Worm (Caenorhabditis elegans) whole organism, L4 larva: ENCODE measurements around the gene Y57A10A.27.

ENCODE experiments used
- F26F4.8 ChIP-seq: fragments of 200-800 bp; sonication (Bioruptor generic); conservative IDR thresholded peaks from 2 replicates; pipeline ENCODE4 v1.3.6; 2022; ENCODE audit warnings: missing genetic modification characterization, missing compliant biosample characterization
- F37D6.2 ChIP-seq: sonication (generic microtip); optimal IDR thresholded peaks from 2 replicates; lab custom pipeline; 2016; ENCODE audit warnings: mild to moderate bottlenecking, missing genetic modification characterization, missing compliant biosample characterization
- F44E2.7 ChIP-seq: fragments of 200-800 bp; sonication (Bioruptor generic); IDR thresholded peaks from 2 replicates; pipeline ENCODE4 v2.1.2; 2022; ENCODE audit warnings: missing genetic modification characterization, missing compliant biosample characterization
- R02D3.7 ChIP-seq: fragments of 150-350 bp; sonication (generic microtip); optimal IDR thresholded peaks from 3 replicates; lab custom pipeline; 2014; ENCODE audit warnings: missing biosample characterization, missing genetic modification characterization
- Y5F2A.4 ChIP-seq: fragments of 200-800 bp; sonication (Bioruptor generic); optimal IDR thresholded peaks from 2 replicates; lab custom pipeline; 2018; ENCODE audit warnings: mild to moderate bottlenecking, missing genetic modification characterization, missing compliant biosample characterization
- Y75B8A.6 ChIP-seq: fragments of 200-800 bp; sonication (Bioruptor generic); IDR thresholded peaks from 2 replicates; pipeline ENCODE4 v1.3.6; 2022; ENCODE audit warnings: missing genetic modification reagents, missing genetic modification characterization, missing compliant biosample characterization
- ZK546.5 ChIP-seq, 2 experiments: sonication (generic microtip); optimal IDR thresholded peaks; 2 replicates each; lab custom pipeline; 2017; ENCODE audit warnings: missing biosample characterization in 2 of 2, missing genetic modification characterization in 2 of 2
- aha-1 ChIP-seq: fragments of 150-350 bp; peaks from one replicate; lab custom pipeline; 2014; ENCODE audit warnings: missing biosample characterization, missing genetic modification characterization
- ama-1 ChIP-seq: fragments of 150-350 bp; optimal IDR thresholded peaks from 2 replicates; lab custom pipeline; 2014; ENCODE audit warnings: inconsistent platforms, mixed read lengths
- arid-1 ChIP-seq: fragments of 200-800 bp; sonication (Bioruptor generic); conservative IDR thresholded peaks from 2 replicates; pipeline ENCODE4 v1.3.6; 2022; ENCODE audit warnings: missing genetic modification reagents, missing genetic modification characterization, missing compliant biosample characterization
- attf-4 ChIP-seq: sonication (generic microtip); optimal IDR thresholded peaks from 3 replicates; lab custom pipeline; 2017; ENCODE audit warnings: missing biosample characterization, missing genetic modification characterization
- ceh-20 ChIP-seq: fragments of 200-800 bp; sonication (Bioruptor generic); IDR thresholded peaks from 2 replicates; pipeline ENCODE4 v1.3.6; 2022; ENCODE audit warnings: missing genetic modification reagents, missing genetic modification characterization, missing compliant biosample characterization
- ceh-28 ChIP-seq: fragments of 150-350 bp; optimal IDR thresholded peaks from 2 replicates; lab custom pipeline; 2014; ENCODE audit warnings: missing biosample characterization, missing genetic modification reagents, missing genetic modification characterization
- ceh-62 ChIP-seq: sonication (generic microtip); optimal IDR thresholded peaks from 2 replicates; lab custom pipeline; 2017; ENCODE audit warnings: missing biosample characterization, missing genetic modification characterization
- ces-1 ChIP-seq: fragments of 150-350 bp; sonication (generic microtip); optimal IDR thresholded peaks from 4 replicates; lab custom pipeline; 2014; ENCODE audit warnings: missing biosample characterization, missing genetic modification reagents, missing genetic modification characterization
- daf-16 ChIP-seq, 3 experiments: sonication (generic microtip); optimal IDR thresholded peaks; 2 replicates each; lab custom pipeline; 2016 to 2017; ENCODE audit warnings: missing genetic modification characterization in 3 of 3, missing genetic modification reagents in 3 of 3, mild to moderate bottlenecking in 2 of 3, missing compliant biosample characterization in 2 of 3, missing biosample characterization in 1 of 3, moderate library complexity in 1 of 3
- daf-19 ChIP-seq: fragments of 200-800 bp; sonication (Bioruptor generic); conservative IDR thresholded peaks from 2 replicates; pipeline ENCODE4 v1.3.6; 2022; ENCODE audit warnings: missing genetic modification characterization, missing compliant biosample characterization
- dmd-8 ChIP-seq: fragments of 200-800 bp; sonication (Bioruptor generic); IDR thresholded peaks from 2 replicates; pipeline ENCODE4 v1.3.6; 2022; ENCODE audit warnings: missing genetic modification characterization, missing compliant biosample characterization
- dmd-9 ChIP-seq: fragments of 200-800 bp; sonication (Bioruptor generic); IDR thresholded peaks from 2 replicates; pipeline ENCODE4 v1.3.6; 2022; ENCODE audit warnings: missing genetic modification reagents, missing genetic modification characterization, missing compliant biosample characterization
- dpl-1 ChIP-seq: fragments of 150-350 bp; optimal IDR thresholded peaks from 2 replicates; lab custom pipeline; 2014; ENCODE audit warnings: missing biosample characterization, missing genetic modification reagents, missing genetic modification characterization
- egl-43 ChIP-seq: fragments of 200-800 bp; sonication (Bioruptor generic); IDR thresholded peaks from 2 replicates; pipeline ENCODE4 v1.3.6; 2022; ENCODE audit warnings: missing genetic modification reagents, missing genetic modification characterization, missing compliant biosample characterization
- fkh-10 ChIP-seq: fragments of 150-350 bp; optimal IDR thresholded peaks from 2 replicates; lab custom pipeline; 2014; ENCODE audit warnings: missing biosample characterization, missing genetic modification reagents, missing genetic modification characterization
- fos-1 ChIP-seq: fragments of 150-350 bp; optimal IDR thresholded peaks from 2 replicates; lab custom pipeline; 2014; ENCODE audit warnings: missing biosample characterization, missing genetic modification characterization
- hif-1 ChIP-seq, 2 experiments: sonication (generic microtip); optimal IDR thresholded peaks; 2 replicates each; lab custom pipeline; 2016 to 2017; ENCODE audit warnings: missing compliant biosample characterization in 2 of 2, missing genetic modification characterization in 2 of 2, missing genetic modification reagents in 2 of 2, missing genotype in 2 of 2, mild to moderate bottlenecking in 1 of 2
- hlh-30 ChIP-seq: sonication (generic microtip); optimal IDR thresholded peaks from 2 replicates; lab custom pipeline; 2017; ENCODE audit warnings: antibody characterized with exemption, mild to moderate bottlenecking, missing genetic modification characterization, missing compliant biosample characterization; ENCODE audit not compliant: insufficient read depth
- lim-7 ChIP-seq: fragments of 200-800 bp; sonication (Bioruptor generic); IDR thresholded peaks from 2 replicates; pipeline ENCODE4 v1.3.6; 2022; ENCODE audit warnings: missing genetic modification characterization, missing compliant biosample characterization
- lin-15B ChIP-seq: fragments of 150-350 bp; sonication (generic microtip); optimal IDR thresholded peaks from 3 replicates; lab custom pipeline; 2014; ENCODE audit warnings: missing biosample characterization, missing genetic modification characterization
- lin-39 ChIP-seq: fragments of 150-350 bp; optimal IDR thresholded peaks from 2 replicates; lab custom pipeline; 2014; ENCODE audit warnings: missing biosample characterization, missing genetic modification reagents, missing genetic modification characterization
- lir-3 ChIP-seq: sonication (generic microtip); optimal IDR thresholded peaks from 2 replicates; lab custom pipeline; 2016; ENCODE audit warnings: mild to moderate bottlenecking, missing genetic modification characterization, missing compliant biosample characterization
- lsy-2 ChIP-seq, 2 experiments: fragments of 150-350 bp in 1 of 2; sonication (generic microtip) in 1 of 2; optimal IDR thresholded peaks; 2 replicates each; lab custom pipeline; 2014 to 2017; ENCODE audit warnings: missing biosample characterization in 2 of 2, missing genetic modification characterization in 2 of 2
- mdt-29 ChIP-seq: fragments of 200-800 bp; sonication (Bioruptor generic); IDR thresholded peaks from 2 replicates; pipeline ENCODE4 v1.3.6; 2022; ENCODE audit warnings: missing genetic modification reagents, missing genetic modification characterization, missing compliant biosample characterization
- mep-1 ChIP-seq: fragments of 150-350 bp; sonication (generic microtip); optimal IDR thresholded peaks from 3 replicates; lab custom pipeline; 2014; ENCODE audit warnings: missing biosample characterization, missing genetic modification characterization
- nhr-10 ChIP-seq: fragments of 150-350 bp; optimal IDR thresholded peaks from 2 replicates; lab custom pipeline; 2014; ENCODE audit warnings: missing biosample characterization, missing genetic modification characterization
- nhr-102 ChIP-seq: sonication (generic microtip); optimal IDR thresholded peaks from 2 replicates; lab custom pipeline; 2016; ENCODE audit warnings: mild to moderate bottlenecking, missing genetic modification characterization, moderate library complexity, missing compliant biosample characterization
- nhr-11 ChIP-seq: fragments of 150-350 bp; optimal IDR thresholded peaks from 2 replicates; lab custom pipeline; 2014; ENCODE audit warnings: missing biosample characterization, missing genetic modification characterization
- nhr-48 ChIP-seq: sonication (generic microtip); optimal IDR thresholded peaks from 2 replicates; lab custom pipeline; 2016; ENCODE audit warnings: mild to moderate bottlenecking, missing genetic modification characterization, missing compliant biosample characterization
- nhr-6 ChIP-seq: fragments of 150-350 bp; optimal IDR thresholded peaks from 2 replicates; lab custom pipeline; 2014; ENCODE audit warnings: missing biosample characterization, missing genetic modification characterization
- pha-4 ChIP-seq, 2 experiments: fragments of 150-350 bp in 1 of 2; fragments of 200-800 bp in 1 of 2; sonication (Bioruptor generic) in 1 of 2; IDR thresholded peaks in 1 of 2; optimal IDR thresholded peaks in 1 of 2; 2 replicates each; pipeline versions ENCODE4 v1.3.6 to Lab custom; 2014 to 2022; ENCODE audit warnings: missing genetic modification characterization in 2 of 2, missing genetic modification reagents in 2 of 2, missing biosample characterization in 1 of 2, missing compliant biosample characterization in 1 of 2
- pqm-1 ChIP-seq: sonication (generic microtip); optimal IDR thresholded peaks from 2 replicates; lab custom pipeline; 2017; ENCODE audit warnings: missing biosample characterization, missing genetic modification characterization
- rbr-2 ChIP-seq: sonication (generic microtip); optimal IDR thresholded peaks from 2 replicates; lab custom pipeline; 2016; ENCODE audit warnings: missing genotype, missing genetic modification characterization, missing compliant biosample characterization
- sdz-12 ChIP-seq: fragments of 200-800 bp; sonication (Bioruptor generic); optimal IDR thresholded peaks from 2 replicates; lab custom pipeline; 2018; ENCODE audit warnings: mild to moderate bottlenecking, missing genetic modification characterization, missing compliant biosample characterization
- set-16 ChIP-seq: fragments of 200-800 bp; sonication (Bioruptor generic); IDR thresholded peaks from 2 replicates; pipeline ENCODE4 v1.3.6; 2022; ENCODE audit warnings: missing genetic modification reagents, missing genetic modification characterization, missing compliant biosample characterization
- snpc-1.2 ChIP-seq: fragments of 200-800 bp; sonication (Bioruptor generic); IDR thresholded peaks from 2 replicates; pipeline ENCODE4 v1.3.6; 2022; ENCODE audit warnings: missing genetic modification reagents, missing genetic modification characterization, missing compliant biosample characterization
- spr-1 ChIP-seq: sonication (generic microtip); optimal IDR thresholded peaks from 2 replicates; lab custom pipeline; 2016; ENCODE audit warnings: mild to moderate bottlenecking, missing genetic modification characterization, missing compliant biosample characterization
- tag-97 ChIP-seq: fragments of 200-800 bp; sonication (Bioruptor generic); IDR thresholded peaks from 2 replicates; pipeline ENCODE4 v1.3.6; 2022; ENCODE audit warnings: missing genetic modification characterization, missing compliant biosample characterization
- unc-39 ChIP-seq: sonication (generic microtip); optimal IDR thresholded peaks from 2 replicates; lab custom pipeline; 2017; ENCODE audit warnings: missing biosample characterization, missing genetic modification characterization
- vab-7 ChIP-seq: fragments of 200-800 bp; sonication (Bioruptor generic); IDR thresholded peaks from 2 replicates; pipeline ENCODE4 v1.3.6; 2022; ENCODE audit warnings: missing genetic modification reagents, missing genetic modification characterization, missing compliant biosample characterization
- zag-1 ChIP-seq: fragments of 150-350 bp; optimal IDR thresholded peaks from 2 replicates; lab custom pipeline; 2014; ENCODE audit warnings: missing biosample characterization, missing genetic modification characterization
- zfp-2 ChIP-seq: sonication (generic microtip); optimal IDR thresholded peaks from 2 replicates; lab custom pipeline; 2016; ENCODE audit warnings: mild to moderate bottlenecking, missing genetic modification characterization, missing compliant biosample characterization
- zfp-3 ChIP-seq: fragments of 200-800 bp; sonication (Bioruptor generic); conservative IDR thresholded peaks from 2 replicates; pipeline ENCODE4 v1.3.6; 2022; ENCODE audit warnings: missing genetic modification reagents, missing genetic modification characterization, missing compliant biosample characterization
- ztf-11 ChIP-seq: fragments of 150-350 bp; optimal IDR thresholded peaks from 2 replicates; lab custom pipeline; 2014; ENCODE audit warnings: missing biosample characterization, missing genetic modification characterization
- ztf-7 ChIP-seq: fragments of 150-350 bp; optimal IDR thresholded peaks from 2 replicates; lab custom pipeline; 2014; ENCODE audit warnings: missing biosample characterization, missing genetic modification characterization

Gene Y57A10A.27

DNA sequence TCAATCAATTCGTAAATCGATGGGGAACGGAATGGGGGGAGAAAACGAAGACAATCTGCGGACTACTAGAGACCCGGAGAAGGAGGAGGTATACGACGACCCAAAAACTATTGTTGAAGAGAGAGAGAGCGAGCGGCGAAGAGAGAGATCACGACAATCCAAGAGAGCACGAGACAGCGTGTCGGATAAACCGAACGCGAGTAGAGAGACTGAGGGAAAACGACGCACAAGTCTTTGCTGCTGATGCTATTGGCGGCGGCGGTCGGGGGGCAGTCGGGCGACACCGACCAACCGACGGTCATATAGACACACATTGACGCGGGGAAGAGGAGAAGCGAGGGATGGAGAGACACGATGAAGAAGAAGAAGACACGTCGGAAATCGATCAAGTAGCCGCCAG, 52.3 kb downstream of the Y57A10A.27 start (continued):
- TF ChIP-seq ceh-20 (GFP tag; lab: Robert Waterston, UW), result peak; percentile 58; the same call in 1 of the 2 replicates
- peak; percentile 16 for TF ChIP-seq ztf-7 (tag; lab: Kevin White, UChicago)
- peak; percentile 92 for TF ChIP-seq rbr-2 (tag; lab: Kevin White, UChicago)
- TF ChIP-seq zag-1 (tag; lab: Kevin White, UChicago), result no peak
- TF ChIP-seq sdz-12 (GFP tag; lab: Kevin White, UChicago), result no peak
- peak; percentile 42 for TF ChIP-seq lin-15B (tag; lab: Kevin White, UChicago)
- TF ChIP-seq dmd-8 (GFP tag; lab: Robert Waterston, UW), result peak; percentile 72
- no peak for TF ChIP-seq fkh-10 (GFP tag; lab: Kevin White, UChicago)
- TF ChIP-seq ama-1, result no peak
- no peak for TF ChIP-seq ztf-11
- peak; percentile 2 for TF ChIP-seq spr-1 (tag; lab: Kevin White, UChicago)
- no peak for TF ChIP-seq Y5F2A.4 (GFP tag; lab: Kevin White, UChicago)
- peak; percentile 37 for TF ChIP-seq dpl-1 (GFP tag; lab: Kevin White, UChicago)
- TF ChIP-seq lin-39 (tag; lab: Kevin White, UChicago), result no peak
- no peak for TF ChIP-seq snpc-1.2 (GFP tag; lab: Robert Waterston, UW)
- TF ChIP-seq ces-1 (GFP tag; lab: Kevin White, UChicago), result no peak
- TF ChIP-seq Y75B8A.6 (GFP tag; lab: Robert Waterston, UW), result no peak
- TF ChIP-seq set-16, result peak; percentile 87
- TF ChIP-seq pqm-1 (tag; lab: Kevin White, UChicago), result no peak
- TF ChIP-seq nhr-6, result no peak
- no peak for TF ChIP-seq lir-3 (tag; lab: Kevin White, UChicago)
- no peak for TF ChIP-seq unc-39
- TF ChIP-seq pha-4 (GFP tag; IDR thresholded peaks at IDR 0.05; lab: Robert Waterston, UW), result 0 out of 2 replicates have a peak, but pooled peaks have one; percentile 33
- TF ChIP-seq pha-4 (tag; optimal IDR thresholded peaks at IDR 0.05; lab: Kevin White, UChicago), result no peak
- TF ChIP-seq F26F4.8 (GFP tag; lab: Robert Waterston, UW), result no peak
- 0 out of 2 replicates have a peak, but pooled peaks have one; percentile 60 for TF ChIP-seq F44E2.7 (GFP tag; lab: Robert Waterston, UW)
- no peak for TF ChIP-seq zfp-3 (GFP tag; lab: Robert Waterston, UW)
- TF ChIP-seq vab-7 (GFP tag; lab: Robert Waterston, UW), result no peak; the same call in 1 of the 2 replicates
- peak in 1 of 2 experiments; percentile 40 for TF ChIP-seq hif-1 (tag; optimal IDR thresholded peaks at IDR 0.05; lab: Kevin White, UChicago)
- TF ChIP-seq nhr-102, result peak; percentile 6
- TF ChIP-seq hlh-30 (tag; lab: Kevin White, UChicago), result peak; percentile 89
- TF ChIP-seq R02D3.7 (tag; lab: Kevin White, UChicago), result no peak
- TF ChIP-seq daf-19 (GFP tag; lab: Robert Waterston, UW), result no peak
- peak; percentile 65 for TF ChIP-seq ceh-28 (tag; lab: Kevin White, UChicago)
- TF ChIP-seq lim-7 (GFP tag; lab: Robert Waterston, UW), result 0 out of 2 replicates have a peak, but pooled peaks have one; percentile 12
- peak; percentile 45 for TF ChIP-seq nhr-10 (tag; lab: Kevin White, UChicago)
- peak; percentile 67 for TF ChIP-seq F37D6.2 (tag; lab: Kevin White, UChicago)
- TF ChIP-seq dmd-9 (GFP tag; lab: Robert Waterston, UW), result no peak
- TF ChIP-seq nhr-48 (tag; lab: Kevin White, UChicago), result peak; percentile 41
- TF ChIP-seq ZK546.5 (tag; optimal IDR thresholded peaks at IDR 0.05; lab: Kevin White, UChicago), result no peak
- TF ChIP-seq tag-97, result no peak
- TF ChIP-seq daf-16 (GFP tag; optimal IDR thresholded peaks at IDR 0.05; lab: Kevin White, UChicago), result peak in 1 of 2 experiments; percentile 37
- peak; percentile 2 for TF ChIP-seq daf-16 (tag; optimal IDR thresholded peaks at IDR 0.05; lab: Kevin White, UChicago)
- no peak for TF ChIP-seq ceh-62 (tag; lab: Kevin White, UChicago)
- TF ChIP-seq lsy-2 (tag; optimal IDR thresholded peaks at IDR 0.05; lab: Kevin White, UChicago), result peak; percentile 71 to 78
- no peak for TF ChIP-seq mdt-29 (GFP tag; lab: Robert Waterston, UW)
- TF ChIP-seq aha-1 (tag; lab: Kevin White, UChicago), result peak; percentile 98
- peak; percentile 65 for TF ChIP-seq egl-43
- TF ChIP-seq zfp-2 (tag; lab: Kevin White, UChicago), result no peak
- TF ChIP-seq nhr-11 (tag; lab: Kevin White, UChicago), result peak; percentile 70
- no peak for TF ChIP-seq fos-1 (tag; lab: Kevin White, UChicago)
- TF ChIP-seq mep-1, result peak; percentile 89
- peak; percentile 57 for TF ChIP-seq arid-1 (GFP tag; lab: Robert Waterston, UW)
- TF ChIP-seq attf-4, result peak; percentile 7
